Fruit fly (Drosophila melanogaster) whole organism, adult: Measurements from ENCODE around the gene CG31988.

ENCODE experiments used
- Hr96 ChIP-seq: fragments of 200-800 bp; sonication (Bioruptor generic); optimal IDR thresholded peaks from 2 replicates; lab custom pipeline; 2016; ENCODE audit warnings: missing biosample characterization, missing genetic modification characterization
- ovo ChIP-seq: fragments of 200-800 bp; sonication (Bioruptor generic); optimal IDR thresholded peaks from 2 replicates; lab custom pipeline; 2016; ENCODE audit warnings: missing biosample characterization, missing genetic modification characterization

DNA sequence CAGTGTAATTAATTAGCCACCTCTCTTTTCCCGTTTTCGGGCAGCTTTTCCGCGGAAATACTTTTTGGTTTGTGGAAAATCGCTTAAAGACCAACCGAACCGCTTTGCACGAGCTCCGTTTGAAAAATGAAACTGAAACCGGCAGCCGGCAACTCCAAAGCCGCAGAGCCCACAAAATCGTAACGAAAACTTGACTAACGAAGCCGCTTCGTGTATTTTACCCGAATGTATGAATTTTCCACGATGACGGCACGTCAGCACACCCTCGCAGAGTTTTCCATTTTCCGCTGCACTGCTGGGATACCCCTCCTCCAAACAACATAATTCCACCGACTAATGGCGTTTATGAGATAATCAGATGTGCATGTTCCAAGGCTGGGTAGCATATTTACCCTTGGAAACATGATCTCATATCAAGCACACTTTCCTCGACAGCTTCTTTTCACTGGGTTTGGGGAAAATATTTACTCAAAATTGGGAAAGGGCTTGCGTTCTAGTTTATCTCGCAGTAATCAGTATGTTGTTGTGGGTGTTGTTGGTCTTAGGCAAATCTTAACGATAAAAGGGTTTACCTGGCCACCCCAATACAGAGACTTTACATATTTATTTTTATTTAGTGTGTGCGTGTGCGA is 3.9 kb downstream of the CG31988 start, which contains the start of gene Ret:
- TF ChIP-seq Hr96 (GFP tag; lab: Kevin White, UChicago) (no peak), ovo (no peak)
